Fruit fly (Drosophila melanogaster): Measurements from ENCODE around the gene SH3PX1.
A peak's percentile ranks its signal among the peaks of the same experiment; 100 is the strongest.

Gene SH3PX1

dm6 chr3L:9723108-9723507 lies 9.5 kb upstream of the SH3PX1 start, which contains the start of the genes nbs and defl:
Gene nbs (minus strand): TSS chr3L:9723194.
Gene defl (plus strand): TSS chr3L:9723423.
- TF ChIP-seq gce (GFP tag; IDR thresholded peaks at IDR 0.05): no peak
- peak; percentile 48 for TF ChIP-seq CG4854 (GFP tag; optimal IDR thresholded peaks at IDR 0.05)
- TF ChIP-seq Side (GFP tag; optimal IDR thresholded peaks at IDR 0.05): peak; percentile 75
- TF ChIP-seq CG15011 (GFP tag; optimal IDR thresholded peaks at IDR 0.05): no peak
- no peak for TF ChIP-seq CG12236 (GFP tag; optimal IDR thresholded peaks at IDR 0.05)
- no peak for TF ChIP-seq Hmx (GFP tag; optimal IDR thresholded peaks at IDR 0.05)
- peak; percentile 60 for TF ChIP-seq B-H2 (GFP tag; optimal IDR thresholded peaks at IDR 0.05)
- TF ChIP-seq oc (tag; optimal IDR thresholded peaks at IDR 0.05): no peak
- TF ChIP-seq CTCF (GFP tag; optimal IDR thresholded peaks at IDR 0.05): no peak
- TF ChIP-seq Sox100B (GFP tag; optimal IDR thresholded peaks at IDR 0.05): no peak
- TF ChIP-seq Hr3 (GFP tag; optimal IDR thresholded peaks at IDR 0.05): peak; percentile 72
- TF ChIP-seq CG14441 (GFP tag; IDR thresholded peaks at IDR 0.05): peak; percentile 86
- no peak for TF ChIP-seq peb (GFP tag; IDR thresholded peaks at IDR 0.05)
- peak; percentile 76 for TF ChIP-seq HLH54F (GFP tag; optimal IDR thresholded peaks at IDR 0.05)
- peak; percentile 72; the same call in 2 of the 3 replicates for TF ChIP-seq tgo (GFP tag; IDR thresholded peaks at IDR 0.05)
- peak; percentile 19 for TF ChIP-seq dm (GFP tag; optimal IDR thresholded peaks at IDR 0.05)
- peak; percentile 46 for TF ChIP-seq chn (GFP tag; optimal IDR thresholded peaks at IDR 0.05)
- peak; percentile 71 for TF ChIP-seq BEAF-32 (GFP tag; optimal IDR thresholded peaks at IDR 0.05)
- peak; percentile 74 for TF ChIP-seq CG13287 (GFP tag; IDR thresholded peaks at IDR 0.05; ENCODE audit: partially characterized antibody)
- TF ChIP-seq nerfin-1 (tag; optimal IDR thresholded peaks at IDR 0.05): peak; percentile 45
- no peak for TF ChIP-seq Vsx1 (GFP tag; optimal IDR thresholded peaks at IDR 0.05)
- no peak for TF ChIP-seq CG1832 (GFP tag; optimal IDR thresholded peaks at IDR 0.05)
- no peak for TF ChIP-seq hb (GFP tag; IDR thresholded peaks at IDR 0.05; ENCODE audit: partially characterized antibody)
- TF ChIP-seq NC2β (GFP tag; optimal IDR thresholded peaks at IDR 0.05): peak; percentile 31
- peak; percentile 68 for TF ChIP-seq bab2 (GFP tag; optimal IDR thresholded peaks at IDR 0.05)
- TF ChIP-seq knrl (GFP tag; IDR thresholded peaks at IDR 0.05; ENCODE audit: partially characterized antibody): peak; percentile 59; the same call in 2 of the 3 replicates
- TF ChIP-seq hbn (GFP tag; IDR thresholded peaks at IDR 0.05; ENCODE audit: partially characterized antibody): no peak
- no peak for TF ChIP-seq HLHmδ (GFP tag; optimal IDR thresholded peaks at IDR 0.05)
- TF ChIP-seq pita (GFP tag; optimal IDR thresholded peaks at IDR 0.05): no peak
- TF ChIP-seq YL-1 (GFP tag; optimal IDR thresholded peaks at IDR 0.05): no peak
- no peak for TF ChIP-seq ewg (GFP tag; optimal IDR thresholded peaks at IDR 0.05)
- TF ChIP-seq HHEX (GFP tag; optimal IDR thresholded peaks at IDR 0.05): peak; percentile 16
- TF ChIP-seq bigmax (GFP tag; optimal IDR thresholded peaks at IDR 0.05): no peak
- peak; percentile 19; the same call in 1 of the 2 replicates for TF ChIP-seq amos (GFP tag; IDR thresholded peaks at IDR 0.05; ENCODE audit: partially characterized antibody)
- TF ChIP-seq CG9215 (GFP tag; IDR thresholded peaks at IDR 0.05): peak; percentile 81
- TF ChIP-seq Hey (tag; optimal IDR thresholded peaks at IDR 0.05): no peak
- TF ChIP-seq ac (GFP tag; optimal IDR thresholded peaks at IDR 0.05): no peak
- TF ChIP-seq CG17802 (tag; optimal IDR thresholded peaks at IDR 0.05): no peak
- no peak for TF ChIP-seq CG2129 (GFP tag; IDR thresholded peaks at IDR 0.05; ENCODE audit: partially characterized antibody)
- TF ChIP-seq Drgx (GFP tag; IDR thresholded peaks at IDR 0.05): peak; percentile 50; the same call in 1 of the 2 replicates
- TF ChIP-seq crp (GFP tag; optimal IDR thresholded peaks at IDR 0.05): peak in 1 of 2 experiments; percentile 28
- TF ChIP-seq CG12155 (GFP tag; optimal IDR thresholded peaks at IDR 0.05): peak; percentile 69
- no peak for TF ChIP-seq CG1233 (GFP tag; optimal IDR thresholded peaks at IDR 0.05)
- TF ChIP-seq aop (GFP tag; IDR thresholded peaks at IDR 0.05): no peak
- TF ChIP-seq CG1529 (GFP tag; optimal IDR thresholded peaks at IDR 0.05): no peak
- TF ChIP-seq CG11560 (tag; IDR thresholded peaks at IDR 0.05): no peak
- no peak for TF ChIP-seq CG6175 (GFP tag; IDR thresholded peaks at IDR 0.05)
- no peak for TF ChIP-seq Neu2 (GFP tag; optimal IDR thresholded peaks at IDR 0.05; ENCODE audit: borderline replicate concordance)
- peak; percentile 4 for TF ChIP-seq disco-r (GFP tag; optimal IDR thresholded peaks at IDR 0.05)
- peak; percentile 13; the same call in 1 of the 3 replicates for TF ChIP-seq CG3726 (GFP tag; IDR thresholded peaks at IDR 0.05)
- peak; percentile 95 for TF ChIP-seq sens (GFP tag)

Data from whole organism, embryonic.